Worm (Caenorhabditis elegans) whole organism, L4 larva: ENCODE data around the gene ZC513.14.

Source experiments
- F44E2.7 ChIP-seq: fragments of 200-800 bp; sonication (Bioruptor generic); IDR thresholded peaks from 2 replicates; pipeline ENCODE4 v2.1.2; 2022; ENCODE audit warnings: missing genetic modification characterization, missing compliant biosample characterization
- F49E8.2 ChIP-seq: sonication (generic microtip); optimal IDR thresholded peaks from 2 replicates; lab custom pipeline; 2016; ENCODE audit warnings: missing compliant biosample characterization, mild to moderate bottlenecking, missing genetic modification characterization, borderline replicate concordance
- R02D3.7 ChIP-seq: fragments of 150-350 bp; sonication (generic microtip); optimal IDR thresholded peaks from 3 replicates; lab custom pipeline; 2014; ENCODE audit warnings: missing biosample characterization, missing genetic modification characterization
- T20F7.1 ChIP-seq: fragments of 200-800 bp; sonication (Bioruptor generic); optimal IDR thresholded peaks from 2 replicates; lab custom pipeline; 2018; ENCODE audit warnings: mild to moderate bottlenecking, missing genetic modification characterization, missing compliant biosample characterization
- Y105C5A.15 ChIP-seq: fragments of 200-800 bp; sonication (Bioruptor generic); IDR thresholded peaks from 2 replicates; pipeline ENCODE4 v1.3.6; 2022; ENCODE audit warnings: missing genetic modification characterization, missing compliant biosample characterization
- Y48G9A.11 ChIP-seq: fragments of 200-800 bp; sonication (Bioruptor generic); IDR thresholded peaks from 2 replicates; pipeline ENCODE4 v1.3.6; 2022; ENCODE audit warnings: missing genetic modification reagents, missing genetic modification characterization, missing compliant biosample characterization
- Y5F2A.4 ChIP-seq: fragments of 200-800 bp; sonication (Bioruptor generic); optimal IDR thresholded peaks from 2 replicates; lab custom pipeline; 2018; ENCODE audit warnings: mild to moderate bottlenecking, missing genetic modification characterization, missing compliant biosample characterization
- Y75B8A.6 ChIP-seq: fragments of 200-800 bp; sonication (Bioruptor generic); IDR thresholded peaks from 2 replicates; pipeline ENCODE4 v1.3.6; 2022; ENCODE audit warnings: missing genetic modification reagents, missing genetic modification characterization, missing compliant biosample characterization
- aha-1 ChIP-seq: fragments of 150-350 bp; peaks from one replicate; lab custom pipeline; 2014; ENCODE audit warnings: missing biosample characterization, missing genetic modification characterization
- aly-2 ChIP-seq: sonication (generic microtip); optimal IDR thresholded peaks from 2 replicates; lab custom pipeline; 2018; ENCODE audit warnings: missing biosample characterization, missing genetic modification characterization
- arid-1 ChIP-seq: fragments of 200-800 bp; sonication (Bioruptor generic); conservative IDR thresholded peaks from 2 replicates; pipeline ENCODE4 v1.3.6; 2022; ENCODE audit warnings: missing genetic modification reagents, missing genetic modification characterization, missing compliant biosample characterization
- ceh-32 ChIP-seq: sonication (generic microtip); optimal IDR thresholded peaks from 2 replicates; lab custom pipeline; 2016; ENCODE audit warnings: mild to moderate bottlenecking, missing genetic modification characterization, missing compliant biosample characterization; ENCODE audit not compliant: poor library complexity
- cey-2 ChIP-seq: sonication (generic microtip); optimal IDR thresholded peaks from 3 replicates; lab custom pipeline; 2017; ENCODE audit warnings: missing genetic modification characterization, mild to moderate bottlenecking, missing compliant biosample characterization, antibody characterized with exemption, borderline replicate concordance; ENCODE audit not compliant: insufficient read depth
- daf-16 ChIP-seq, 3 experiments: sonication (generic microtip); optimal IDR thresholded peaks; 2 replicates each; lab custom pipeline; 2016 to 2017; ENCODE audit warnings: missing genetic modification characterization in 3 of 3, missing genetic modification reagents in 3 of 3, mild to moderate bottlenecking in 2 of 3, missing compliant biosample characterization in 2 of 3, missing biosample characterization in 1 of 3, moderate library complexity in 1 of 3
- dmd-6 ChIP-seq: fragments of 200-800 bp; sonication (Bioruptor generic); IDR thresholded peaks from 2 replicates; pipeline ENCODE4 v1.3.6; 2022; ENCODE audit warnings: missing genetic modification reagents, missing genetic modification characterization, missing compliant biosample characterization
- duxl-1 ChIP-seq: sonication (generic microtip); optimal IDR thresholded peaks from 2 replicates; lab custom pipeline; 2016; ENCODE audit warnings: mild to moderate bottlenecking, missing genetic modification characterization, moderate library complexity, missing compliant biosample characterization; ENCODE audit not compliant: poor library complexity
- dve-1 ChIP-seq: sonication (generic microtip); optimal IDR thresholded peaks from 2 replicates; lab custom pipeline; 2017; ENCODE audit warnings: antibody characterized with exemption, mild to moderate bottlenecking, missing genetic modification characterization, missing compliant biosample characterization; ENCODE audit not compliant: insufficient read depth
- hlh-11 ChIP-seq: fragments of 200-800 bp; sonication (Bioruptor generic); optimal IDR thresholded peaks from 2 replicates; lab custom pipeline; 2018; ENCODE audit warnings: mild to moderate bottlenecking, missing genetic modification characterization, missing compliant biosample characterization
- hlh-30 ChIP-seq: sonication (generic microtip); optimal IDR thresholded peaks from 2 replicates; lab custom pipeline; 2017; ENCODE audit warnings: antibody characterized with exemption, mild to moderate bottlenecking, missing genetic modification characterization, missing compliant biosample characterization; ENCODE audit not compliant: insufficient read depth
- lin-29 ChIP-seq: fragments of 200-800 bp; sonication (Bioruptor generic); IDR thresholded peaks from 2 replicates; pipeline ENCODE4 v1.3.6; 2022; ENCODE audit warnings: missing genetic modification reagents, missing genetic modification characterization, missing compliant biosample characterization
- mdl-1 ChIP-seq, 2 experiments: fragments of 150-350 bp in 1 of 2; sonication (generic microtip) in 1 of 2; optimal IDR thresholded peaks; 2 replicates each; lab custom pipeline; 2014 to 2017; ENCODE audit warnings: missing biosample characterization in 2 of 2, missing genetic modification characterization in 2 of 2
- mep-1 ChIP-seq: fragments of 150-350 bp; sonication (generic microtip); optimal IDR thresholded peaks from 3 replicates; lab custom pipeline; 2014; ENCODE audit warnings: missing biosample characterization, missing genetic modification characterization
- mxl-2 ChIP-seq: fragments of 200-800 bp; sonication (Bioruptor generic); conservative IDR thresholded peaks from 2 replicates; pipeline ENCODE4 v1.3.6; 2022; ENCODE audit warnings: missing genetic modification reagents, missing genetic modification characterization, missing compliant biosample characterization
- mxl-3 ChIP-seq: fragments of 200-800 bp; sonication (Bioruptor generic); optimal IDR thresholded peaks from 2 replicates; lab custom pipeline; 2018; ENCODE audit warnings: mild to moderate bottlenecking, missing genetic modification characterization, missing compliant biosample characterization
- nhr-102 ChIP-seq: sonication (generic microtip); optimal IDR thresholded peaks from 2 replicates; lab custom pipeline; 2016; ENCODE audit warnings: mild to moderate bottlenecking, missing genetic modification characterization, moderate library complexity, missing compliant biosample characterization
- nhr-28 ChIP-seq: fragments of 150-350 bp; optimal IDR thresholded peaks from 2 replicates; lab custom pipeline; 2014; ENCODE audit warnings: missing biosample characterization, missing genetic modification characterization
- nhr-48 ChIP-seq: sonication (generic microtip); optimal IDR thresholded peaks from 2 replicates; lab custom pipeline; 2016; ENCODE audit warnings: mild to moderate bottlenecking, missing genetic modification characterization, missing compliant biosample characterization
- nhr-6 ChIP-seq: fragments of 150-350 bp; optimal IDR thresholded peaks from 2 replicates; lab custom pipeline; 2014; ENCODE audit warnings: missing biosample characterization, missing genetic modification characterization
- nhr-76 ChIP-seq: fragments of 150-350 bp; optimal IDR thresholded peaks from 2 replicates; lab custom pipeline; 2014; ENCODE audit warnings: missing biosample characterization, missing genetic modification characterization
- pha-4 ChIP-seq, 2 experiments: fragments of 150-350 bp in 1 of 2; fragments of 200-800 bp in 1 of 2; sonication (Bioruptor generic) in 1 of 2; IDR thresholded peaks in 1 of 2; optimal IDR thresholded peaks in 1 of 2; 2 replicates each; pipeline versions ENCODE4 v1.3.6 to Lab custom; 2014 to 2022; ENCODE audit warnings: missing genetic modification characterization in 2 of 2, missing genetic modification reagents in 2 of 2, missing biosample characterization in 1 of 2, missing compliant biosample characterization in 1 of 2
- php-3 ChIP-seq: fragments of 200-800 bp; sonication (Bioruptor generic); IDR thresholded peaks from 2 replicates; pipeline ENCODE4 v1.3.6; 2022; ENCODE audit warnings: missing genetic modification reagents, missing genetic modification characterization, missing compliant biosample characterization
- pqm-1 ChIP-seq: sonication (generic microtip); optimal IDR thresholded peaks from 2 replicates; lab custom pipeline; 2017; ENCODE audit warnings: missing biosample characterization, missing genetic modification characterization
- set-16 ChIP-seq: fragments of 200-800 bp; sonication (Bioruptor generic); IDR thresholded peaks from 2 replicates; pipeline ENCODE4 v1.3.6; 2022; ENCODE audit warnings: missing genetic modification reagents, missing genetic modification characterization, missing compliant biosample characterization
- tag-97 ChIP-seq: fragments of 200-800 bp; sonication (Bioruptor generic); IDR thresholded peaks from 2 replicates; pipeline ENCODE4 v1.3.6; 2022; ENCODE audit warnings: missing genetic modification characterization, missing compliant biosample characterization
- unc-39 ChIP-seq: sonication (generic microtip); optimal IDR thresholded peaks from 2 replicates; lab custom pipeline; 2017; ENCODE audit warnings: missing biosample characterization, missing genetic modification characterization
- unc-62 ChIP-seq, 3 experiments: fragments of 150-350 bp in 1 of 3; sonication (generic microtip); optimal IDR thresholded peaks in 2 of 3; peaks in 1 of 3; 1 replicate in 1 of 3; 2 replicates in 2 of 3; lab custom pipeline; 2014 to 2017; ENCODE audit warnings: missing biosample characterization in 3 of 3, missing genetic modification characterization in 3 of 3, missing genetic modification reagents in 3 of 3, missing genotype in 1 of 3
- zag-1 ChIP-seq: fragments of 150-350 bp; optimal IDR thresholded peaks from 2 replicates; lab custom pipeline; 2014; ENCODE audit warnings: missing biosample characterization, missing genetic modification characterization
- zfp-3 ChIP-seq: fragments of 200-800 bp; sonication (Bioruptor generic); conservative IDR thresholded peaks from 2 replicates; pipeline ENCODE4 v1.3.6; 2022; ENCODE audit warnings: missing genetic modification reagents, missing genetic modification characterization, missing compliant biosample characterization
- ztf-7 ChIP-seq: fragments of 150-350 bp; optimal IDR thresholded peaks from 2 replicates; lab custom pipeline; 2014; ENCODE audit warnings: missing biosample characterization, missing genetic modification characterization

Gene ZC513.14

DNA sequence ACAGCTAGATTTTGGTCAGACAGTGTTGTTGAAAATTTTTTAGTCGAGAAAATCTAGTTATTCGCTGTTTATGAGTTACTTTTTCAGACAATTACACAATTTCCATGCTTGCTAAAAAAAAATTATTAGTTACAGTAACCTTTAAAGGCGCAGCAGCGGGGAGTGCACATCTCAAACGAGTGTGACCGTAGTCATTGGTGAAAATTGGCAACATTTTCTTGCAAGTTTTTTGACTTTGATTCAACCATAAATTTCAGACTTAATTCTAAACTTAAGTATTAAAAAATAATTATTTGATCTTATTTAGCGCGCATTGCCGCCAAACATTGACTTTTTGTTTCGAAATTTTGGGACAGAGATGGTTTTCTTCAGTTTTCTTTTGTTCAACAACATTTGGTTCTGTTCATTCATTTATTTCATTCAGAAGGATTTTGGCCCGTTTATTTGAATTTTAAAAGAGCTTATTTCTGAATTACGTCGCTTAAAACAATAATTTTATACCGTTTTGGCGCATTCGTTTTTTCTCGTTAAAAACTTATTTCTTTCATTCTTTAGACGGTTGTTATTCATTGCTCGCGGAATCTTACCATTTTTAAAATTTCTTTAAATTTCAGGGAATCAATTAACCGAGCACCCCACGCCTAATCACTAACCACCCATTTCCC lies 6.9 kb downstream of the ZC513.14 start, which contains the start of gene oma-2 (continued):
- TF ChIP-seq hlh-11 (tag; lab: Kevin White, UChicago) (no peak), duxl-1 (tag; lab: Kevin White, UChicago) (no peak), F44E2.7 (GFP tag; lab: Robert Waterston, UW) (no peak), zfp-3 (no peak), dve-1 (tag; lab: Kevin White, UChicago) (no peak), aly-2 (tag; lab: Kevin White, UChicago) (no peak), ceh-32 (tag; lab: Kevin White, UChicago) (no peak), R02D3.7 (no peak), daf-16 (GFP tag; optimal IDR thresholded peaks at IDR 0.05; lab: Kevin White, UChicago) (no peak), daf-16 (tag; optimal IDR thresholded peaks at IDR 0.05; lab: Kevin White, UChicago) (no peak), F49E8.2 (tag; lab: Kevin White, UChicago) (peak; percentile 35), T20F7.1 (GFP tag; lab: Kevin White, UChicago) (no peak), unc-39 (no peak), mxl-2 (GFP tag; lab: Robert Waterston, UW) (no peak), set-16 (no peak), Y105C5A.15 (GFP tag; lab: Robert Waterston, UW) (no peak), Y5F2A.4 (no peak), aha-1 (tag; lab: Kevin White, UChicago) (no peak)

DNA sequence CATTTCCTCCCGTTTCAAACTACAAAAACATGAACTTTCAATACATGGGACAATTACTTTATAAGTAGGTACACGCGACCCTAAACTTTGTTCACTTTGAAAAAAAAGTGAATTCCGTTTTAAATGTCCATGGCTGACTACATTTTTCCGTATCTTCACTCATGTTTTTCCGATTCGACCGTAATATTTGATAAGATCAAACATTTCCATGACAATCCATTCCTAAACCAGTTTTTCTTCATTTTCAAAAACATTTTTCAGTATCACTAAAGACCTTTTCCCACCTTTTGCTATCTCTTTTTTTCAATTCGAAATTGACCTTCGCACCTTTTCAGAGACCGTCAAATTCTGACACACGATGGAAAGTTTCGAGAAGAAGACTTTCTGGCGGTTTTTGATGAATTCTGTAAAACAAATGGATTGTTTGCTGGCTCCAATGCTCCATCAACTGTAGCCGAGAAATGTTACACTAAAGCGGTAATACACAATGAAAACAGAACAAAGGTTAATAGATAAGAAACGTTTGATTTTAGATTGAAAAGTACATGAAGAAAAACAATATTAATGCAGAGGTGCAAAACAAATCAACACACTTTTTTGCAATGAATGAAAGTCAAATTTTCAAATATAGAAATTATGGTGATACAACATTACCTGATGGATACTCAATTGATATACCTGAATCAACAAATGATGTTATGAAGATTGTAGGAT lies 8.3 kb downstream of the ZC513.14 start:
- TF ChIP-seq nhr-6 (tag; lab: Kevin White, UChicago) (no peak), nhr-48 (tag; lab: Kevin White, UChicago) (peak; percentile 18), duxl-1 (tag; lab: Kevin White, UChicago) (no peak), lin-29 (GFP tag; lab: Robert Waterston, UW) (no peak), ztf-7 (tag; lab: Kevin White, UChicago) (no peak), hlh-11 (tag; lab: Kevin White, UChicago) (no peak), nhr-76 (tag; lab: Kevin White, UChicago) (peak; percentile 3), nhr-102 (no peak), daf-16 (GFP tag; optimal IDR thresholded peaks at IDR 0.05; lab: Kevin White, UChicago) (no peak), daf-16 (tag; optimal IDR thresholded peaks at IDR 0.05; lab: Kevin White, UChicago) (peak; percentile 73), nhr-28 (tag; lab: Kevin White, UChicago) (peak; percentile 60), php-3 (GFP tag; lab: Robert Waterston, UW) (no peak), Y75B8A.6 (0 out of 2 replicates have a peak, but pooled peaks have one; percentile 26), zag-1 (tag; lab: Kevin White, UChicago) (no peak), dmd-6 (GFP tag; lab: Robert Waterston, UW) (peak; percentile 39), arid-1 (GFP tag; lab: Robert Waterston, UW) (no peak), pqm-1 (peak; percentile 5)
- TF ChIP-seq, all 104 proteins: peak for 7

DNA sequence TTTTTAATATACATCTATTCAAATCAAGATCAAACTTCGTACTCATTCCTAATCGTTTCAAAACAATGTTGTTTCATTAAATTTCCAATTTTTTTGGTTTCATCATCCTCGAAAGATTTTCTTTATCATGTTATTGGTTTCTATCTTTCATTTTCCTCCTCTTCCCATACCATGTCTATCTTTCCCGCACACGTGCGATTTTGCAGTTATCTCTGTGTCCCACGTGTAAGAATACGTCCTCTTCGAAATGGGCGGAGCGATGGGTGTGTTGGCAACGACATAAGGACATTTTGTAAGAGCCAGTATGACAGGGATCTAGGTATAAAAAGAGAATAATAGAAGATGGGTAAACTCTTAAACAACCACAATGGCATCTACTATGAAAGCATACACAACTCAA lies 9.5 kb downstream of the ZC513.14 start, which contains the start of gene F43H9.4:
Gene F43H9.4, plus strand, starts transcription at position 366 of the 400 bp plus-strand sequence.
- TF ChIP-seq hlh-11 (tag; lab: Kevin White, UChicago) (peak; percentile 51), pha-4 (GFP tag; IDR thresholded peaks at IDR 0.05; lab: Robert Waterston, UW) (no peak), pha-4 (tag; optimal IDR thresholded peaks at IDR 0.05; lab: Kevin White, UChicago) (no peak), hlh-30 (peak; percentile 55), tag-97 (GFP tag; lab: Robert Waterston, UW) (no peak), nhr-48 (tag; lab: Kevin White, UChicago) (peak; percentile 73), aha-1 (tag; lab: Kevin White, UChicago) (peak; percentile 71), mep-1 (tag; lab: Kevin White, UChicago) (peak; percentile 9), Y48G9A.11 (GFP tag; lab: Robert Waterston, UW) (no peak), nhr-28 (tag; lab: Kevin White, UChicago) (peak; percentile 75), unc-62 (GFP tag; optimal IDR thresholded peaks at IDR 0.05 in 1 of 2; lab: Kevin White, UChicago) (peak in 1 of 2 experiments; percentile 99), unc-62 (tag; optimal IDR thresholded peaks at IDR 0.05; lab: Kevin White, UChicago) (no peak), dve-1 (tag; lab: Kevin White, UChicago) (no peak), dmd-6 (GFP tag; lab: Robert Waterston, UW) (peak; percentile 76), mxl-3 (GFP tag; lab: Kevin White, UChicago) (peak; percentile 99), mdl-1 (tag; optimal IDR thresholded peaks at IDR 0.05; lab: Kevin White, UChicago) (peak; percentile 79 to 89), zag-1 (tag; lab: Kevin White, UChicago) (no peak), cey-2 (tag; lab: Kevin White, UChicago) (peak; percentile 86)
